Worm (Caenorhabditis elegans): ENCODE measurements around the gene cul-3.

DNA sequence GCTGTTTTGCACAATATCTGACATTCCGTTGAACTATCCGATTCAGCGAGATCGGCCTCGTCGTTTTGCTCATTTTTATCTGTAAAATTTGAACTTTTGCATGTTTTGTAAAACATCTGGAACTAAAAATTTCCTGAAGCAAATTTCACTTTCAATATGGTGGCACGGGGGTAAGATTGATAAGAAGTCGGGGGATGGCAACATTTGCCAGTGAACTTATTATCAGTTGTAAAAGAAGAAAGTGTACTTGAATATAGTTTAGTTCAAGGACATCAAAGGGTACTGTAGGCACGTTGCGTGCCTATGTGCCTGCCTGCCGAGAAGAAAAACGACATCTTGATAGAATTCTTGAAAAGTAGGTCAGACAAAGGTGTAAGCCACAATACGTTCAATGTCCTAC, 25.9 kb upstream of the cul-3 start, which contains the start of gene W03F9.4:
- no peak for TF ChIP-seq ttx-3 (tag; optimal IDR thresholded peaks at IDR 0.05)
- TF ChIP-seq nfya-1 (tag; optimal IDR thresholded peaks at IDR 0.05), result no peak
- TF ChIP-seq hlh-13 (GFP tag; optimal IDR thresholded peaks at IDR 0.05), result no peak
- no peak for TF ChIP-seq gmeb-2 (tag; optimal IDR thresholded peaks at IDR 0.05)
- TF ChIP-seq pax-1 (tag; optimal IDR thresholded peaks at IDR 0.05), result no peak
- TF ChIP-seq ceh-22 (tag; optimal IDR thresholded peaks at IDR 0.05), result no peak
- TF ChIP-seq unc-3 (GFP tag; conservative IDR thresholded peaks at IDR 0.05), result no peak
- no peak for TF ChIP-seq unc-3 (tag; optimal IDR thresholded peaks at IDR 0.05)
- no peak for TF ChIP-seq madf-2 (tag; optimal IDR thresholded peaks at IDR 0.05)
- no peak for TF ChIP-seq pha-4 (tag; optimal IDR thresholded peaks at IDR 0.05)
- no peak for TF ChIP-seq ama-1 (optimal IDR thresholded peaks at IDR 0.05)
- no peak for TF ChIP-seq pag-3 (tag; optimal IDR thresholded peaks at IDR 0.05; ENCODE audit: borderline replicate concordance)
- TF ChIP-seq rnt-1 (tag; optimal IDR thresholded peaks at IDR 0.05), result no peak
- TF ChIP-seq ceh-2 (tag; optimal IDR thresholded peaks at IDR 0.05), result no peak
- TF ChIP-seq ceh-31 (tag; optimal IDR thresholded peaks at IDR 0.05), result no peak
